Fruit fly (Drosophila melanogaster) whole organism, embryonic: Measurements from ENCODE around the gene CG33060.

ENCODE experiments used
- CG11504 ChIP-seq: fragments of 200-800 bp; sonication (Bioruptor generic); optimal IDR thresholded peaks from 3 replicates; lab custom pipeline; 2019; ENCODE audit warnings: missing biosample characterization, mild to moderate bottlenecking, missing genetic modification characterization, moderate library complexity
- CG13123 ChIP-seq: fragments of 200-800 bp; sonication (Bioruptor generic); optimal IDR thresholded peaks from 2 replicates; lab custom pipeline; 2016; ENCODE audit warnings: missing biosample characterization, missing genetic modification characterization
- CG4404 ChIP-seq: fragments of 200-800 bp; sonication (Bioruptor generic); IDR thresholded peaks from 2 replicates; pipeline ENCODE4 v1.3.6; 2022; ENCODE audit warnings: missing biosample characterization, missing genetic modification characterization
- Ets97D ChIP-seq: fragments of 200-800 bp; sonication (Bioruptor generic); optimal IDR thresholded peaks from 3 replicates; lab custom pipeline; 2016; ENCODE audit warnings: missing biosample characterization, missing genetic modification characterization
- ash1 ChIP-seq: fragments of 200-800 bp; sonication (Bioruptor generic); optimal IDR thresholded peaks from 2 replicates; lab custom pipeline; 2018; ENCODE audit warnings: missing biosample characterization, mild to moderate bottlenecking, missing genetic modification characterization
- crc ChIP-seq: fragments of 200-800 bp; sonication (Bioruptor generic); optimal IDR thresholded peaks from 2 replicates; lab custom pipeline; 2016; ENCODE audit warnings: missing biosample characterization, missing genetic modification characterization
- dm ChIP-seq: fragments of 200-800 bp; sonication (Bioruptor generic); optimal IDR thresholded peaks from 3 replicates; lab custom pipeline; 2016; ENCODE audit warnings: missing biosample characterization, missing genetic modification characterization
- grn ChIP-seq: fragments of 200-800 bp; sonication (Bioruptor generic); optimal IDR thresholded peaks from 3 replicates; lab custom pipeline; 2017; ENCODE audit warnings: missing biosample characterization, missing genetic modification characterization
- gt ChIP-seq: fragments of 200-800 bp; sonication (Bioruptor generic); IDR thresholded peaks from 2 replicates; pipeline ENCODE4 v1.3.6; 2022; ENCODE audit warnings: missing biosample characterization, missing genetic modification characterization
- otp ChIP-seq: fragments of 200-800 bp; sonication (Bioruptor generic); IDR thresholded peaks from 3 replicates; pipeline ENCODE4, ENCODE4 v1.3.6; 2022; ENCODE audit warnings: missing biosample characterization, missing genetic modification characterization
- prd ChIP-seq, 3 experiments: fragments of >200 bp in 2 of 3; fragments of 200-800 bp in 1 of 3; sonication (Bioruptor generic) in 1 of 3; optimal IDR thresholded peaks in 2 of 3; IDR thresholded peaks in 1 of 3; 2 replicates in 2 of 3; 3 replicates in 1 of 3; pipeline versions ENCODE4 v1.3.6 to Lab custom; 2017 to 2022; ENCODE audit warnings: missing biosample characterization in 1 of 3, missing genetic modification characterization in 1 of 3
- zen ChIP-seq: fragments of 200-800 bp; sonication (Bioruptor generic); optimal IDR thresholded peaks from 3 replicates; lab custom pipeline; 2018; ENCODE audit warnings: missing biosample characterization, mild to moderate bottlenecking, missing genetic modification characterization, moderate library complexity

CG33060 gene

DNA sequence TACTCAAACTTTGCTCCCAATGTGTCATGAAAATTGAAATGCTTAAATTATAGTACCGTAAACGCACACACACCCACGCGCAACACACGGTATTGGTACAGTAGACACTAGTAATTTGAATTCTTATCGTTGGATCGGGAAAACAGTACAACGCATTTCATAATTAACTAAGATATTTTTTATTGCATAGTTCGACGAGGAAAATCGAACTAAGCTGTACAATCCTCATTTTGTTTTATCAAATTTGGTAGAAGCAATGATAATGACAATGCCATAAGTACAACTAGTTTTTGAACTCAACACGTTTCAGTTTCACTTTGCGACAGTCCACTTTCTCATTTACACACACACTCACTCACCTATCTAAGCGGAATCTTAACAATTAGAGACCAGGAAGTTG, 49.9 kb downstream of the CG33060 start (continued):
- TF ChIP-seq crc (GFP tag; lab: Kevin White, UChicago) (peak; percentile 12), ash1 (no peak), CG11504 (no peak), CG13123 (GFP tag; lab: Kevin White, UChicago) (no peak), Ets97D (no peak), dm (GFP tag; lab: Kevin White, UChicago) (peak; percentile 57), prd (optimal IDR thresholded peaks at IDR 0.05; lab: Kevin White, UChicago) (no peak), prd (GFP tag; IDR thresholded peaks at IDR 0.05; lab: Robert Waterston, UW) (peak; percentile 67; the same call in 2 of the 3 replicates), zen (tag; lab: Kevin White, UChicago) (peak; percentile 2), grn (GFP tag; lab: Kevin White, UChicago) (no peak), gt (no peak), otp (no peak), CG4404 (GFP tag; lab: Robert Waterston, UW) (peak; percentile 22; the same call in 1 of the 2 replicates)
